Worm (Caenorhabditis elegans): ENCODE data around the gene swan-1.

The swan-1 gene

ce11 chrV:13807232-13807631 lies at the start of gene swan-1:
Gene swan-1, minus strand, starts transcription at chrV:13807237.
- peak; percentile 40 for TF ChIP-seq unc-120 (tag; optimal IDR thresholded peaks at IDR 0.05; ENCODE audit: poor library complexity, severe bottlenecking)
- peak; percentile 41 for TF ChIP-seq hlh-1 (tag; optimal IDR thresholded peaks at IDR 0.05)
- no peak for TF ChIP-seq pha-4 (tag; optimal IDR thresholded peaks at IDR 0.05)
- TF ChIP-seq lin-32 (GFP tag; optimal IDR thresholded peaks at IDR 0.05): no peak

- no peak for TF ChIP-seq lin-13 (tag; optimal IDR thresholded peaks at IDR 0.05)
- no peak for TF ChIP-seq nhr-28 (tag; optimal IDR thresholded peaks at IDR 0.05)
- TF ChIP-seq mab-5 (tag; optimal IDR thresholded peaks at IDR 0.05): no peak
- no peak for TF ChIP-seq flh-1 (GFP tag; optimal IDR thresholded peaks at IDR 0.05)
- TF ChIP-seq zip-8 (tag; optimal IDR thresholded peaks at IDR 0.05): no peak
- TF ChIP-seq mep-1 (tag; optimal IDR thresholded peaks at IDR 0.05): no peak
- no peak for TF ChIP-seq mls-2 (tag; optimal IDR thresholded peaks at IDR 0.05)
- no peak for TF ChIP-seq ceh-83 (GFP tag; optimal IDR thresholded peaks at IDR 0.05)
- no peak for TF ChIP-seq unc-62 (GFP tag; optimal IDR thresholded peaks at IDR 0.05)
- TF ChIP-seq tbx-8 (GFP tag; optimal IDR thresholded peaks at IDR 0.05): no peak
- TF ChIP-seq hlh-1 (tag; optimal IDR thresholded peaks at IDR 0.05): no peak
- TF ChIP-seq pha-4 (tag; optimal IDR thresholded peaks at IDR 0.05): no peak
- TF ChIP-seq nhr-76 (tag; optimal IDR thresholded peaks at IDR 0.05): no peak
- TF ChIP-seq lin-32 (GFP tag; optimal IDR thresholded peaks at IDR 0.05): no peak
- TF ChIP-seq nhr-237 (tag; optimal IDR thresholded peaks at IDR 0.05): no peak
- no peak for TF ChIP-seq M03D4.4 (tag; optimal IDR thresholded peaks at IDR 0.05)
- no peak for TF ChIP-seq snpc-4 (tag; optimal IDR thresholded peaks at IDR 0.05)
- TF ChIP-seq unc-120 (tag; optimal IDR thresholded peaks at IDR 0.05; ENCODE audit: poor library complexity, severe bottlenecking): no peak
- no peak for TF ChIP-seq sem-2 (GFP tag; optimal IDR thresholded peaks at IDR 0.05)
- TF ChIP-seq nhr-2 (tag; optimal IDR thresholded peaks at IDR 0.05): no peak
These were observed 49.3 kb upstream of the swan-1 start, which contains the start of gene srx-134 for ce11 chrV:13856376-13856775. Gene srx-134, minus strand, starts transcription at chrV:13856476.

ce11 chrV:13854306-13854705 lies 47.3 kb upstream of the swan-1 start, which contains the start of gene ttr-21:
Gene ttr-21, minus strand, starts transcription at chrV:13854405.
- no peak for TF ChIP-seq ceh-83 (GFP tag; optimal IDR thresholded peaks at IDR 0.05)
- no peak for TF ChIP-seq sem-2 (GFP tag; optimal IDR thresholded peaks at IDR 0.05)
- no peak for TF ChIP-seq mls-2 (tag; optimal IDR thresholded peaks at IDR 0.05)
- TF ChIP-seq unc-62 (GFP tag; optimal IDR thresholded peaks at IDR 0.05): no peak
- no peak for TF ChIP-seq unc-120 (tag; optimal IDR thresholded peaks at IDR 0.05; ENCODE audit: poor library complexity, severe bottlenecking)
- no peak for TF ChIP-seq mab-5 (tag; optimal IDR thresholded peaks at IDR 0.05)
- TF ChIP-seq ham-2 (GFP tag; optimal IDR thresholded peaks at IDR 0.05): no peak
- no peak for TF ChIP-seq mep-1 (tag; optimal IDR thresholded peaks at IDR 0.05)
- TF ChIP-seq lin-13 (tag; optimal IDR thresholded peaks at IDR 0.05): no peak
- TF ChIP-seq zip-8 (tag; optimal IDR thresholded peaks at IDR 0.05): no peak
- TF ChIP-seq nhr-28 (tag; optimal IDR thresholded peaks at IDR 0.05): no peak
- TF ChIP-seq sptf-1 (tag; optimal IDR thresholded peaks at IDR 0.05): no peak
- TF ChIP-seq elt-3 (tag; optimal IDR thresholded peaks at IDR 0.05): no peak
- TF ChIP-seq M03D4.4 (tag; optimal IDR thresholded peaks at IDR 0.05): no peak
- TF ChIP-seq nhr-76 (tag; optimal IDR thresholded peaks at IDR 0.05): no peak
- no peak for TF ChIP-seq snpc-4 (tag; optimal IDR thresholded peaks at IDR 0.05)

- TF ChIP-seq nhr-2 (tag; optimal IDR thresholded peaks at IDR 0.05): no peak
These were observed 43.1 kb upstream of the swan-1 start, which contains the start of gene hpx-2 for ce11 chrV:13850170-13850569. Gene hpx-2, plus strand, starts transcription at chrV:13850470.

ce11 chrV:13848379-13848778 lies 41.3 kb upstream of the swan-1 start, which contains the start of gene srx-133:
Gene srx-133, plus strand, starts transcription at chrV:13848679.
- no peak for TF ChIP-seq flh-1 (GFP tag; optimal IDR thresholded peaks at IDR 0.05)
- TF ChIP-seq blmp-1 (tag; optimal IDR thresholded peaks at IDR 0.05): no peak
- TF ChIP-seq nhr-76 (tag; optimal IDR thresholded peaks at IDR 0.05): no peak
- no peak for TF ChIP-seq M03D4.4 (tag; optimal IDR thresholded peaks at IDR 0.05)
- no peak for TF ChIP-seq ceh-39 (tag; optimal IDR thresholded peaks at IDR 0.05)
- TF ChIP-seq ceh-83 (GFP tag; optimal IDR thresholded peaks at IDR 0.05): no peak
- TF ChIP-seq mep-1 (tag; optimal IDR thresholded peaks at IDR 0.05): no peak
- no peak for TF ChIP-seq elt-3 (tag; optimal IDR thresholded peaks at IDR 0.05)
- TF ChIP-seq elt-1 (tag; optimal IDR thresholded peaks at IDR 0.05; ENCODE audit: borderline replicate concordance, insufficient read depth): no peak
- no peak for TF ChIP-seq zip-8 (tag; optimal IDR thresholded peaks at IDR 0.05)
- TF ChIP-seq unc-62 (GFP tag; optimal IDR thresholded peaks at IDR 0.05): no peak

ce11 chrV:13845136-13845535 lies 38.1 kb upstream of the swan-1 start, which contains the start of gene srx-131:
Gene srx-131, plus strand, starts transcription at chrV:13845436.
- TF ChIP-seq elt-3 (tag; optimal IDR thresholded peaks at IDR 0.05): no peak
- no peak for TF ChIP-seq hlh-1 (tag; optimal IDR thresholded peaks at IDR 0.05)
- TF ChIP-seq ceh-39 (tag; optimal IDR thresholded peaks at IDR 0.05): no peak
- TF ChIP-seq blmp-1 (tag; optimal IDR thresholded peaks at IDR 0.05): no peak
- TF ChIP-seq mab-5 (tag; optimal IDR thresholded peaks at IDR 0.05): no peak
- no peak for TF ChIP-seq mls-2 (tag; optimal IDR thresholded peaks at IDR 0.05)
- no peak for TF ChIP-seq ztf-11 (tag; optimal IDR thresholded peaks at IDR 0.05)
- no peak for TF ChIP-seq snpc-4 (tag; optimal IDR thresholded peaks at IDR 0.05)
- TF ChIP-seq nhr-12 (tag; optimal IDR thresholded peaks at IDR 0.05): no peak
- TF ChIP-seq elt-1 (tag; optimal IDR thresholded peaks at IDR 0.05; ENCODE audit: borderline replicate concordance, insufficient read depth): no peak
- TF ChIP-seq lin-32 (GFP tag; optimal IDR thresholded peaks at IDR 0.05): no peak
- TF ChIP-seq nhr-28 (tag; optimal IDR thresholded peaks at IDR 0.05): no peak
- no peak for TF ChIP-seq pha-4 (tag; optimal IDR thresholded peaks at IDR 0.05)
- no peak for TF ChIP-seq flh-1 (GFP tag; optimal IDR thresholded peaks at IDR 0.05)
- no peak for TF ChIP-seq mep-1 (tag; optimal IDR thresholded peaks at IDR 0.05)
- TF ChIP-seq lin-13 (tag; optimal IDR thresholded peaks at IDR 0.05): no peak
- TF ChIP-seq unc-39 (tag; optimal IDR thresholded peaks at IDR 0.05): no peak

Data from whole organism, mixed stage, embryonic.